Fruit fly (Drosophila melanogaster) whole organism, wandering third instar larva: ENCODE data around the gene CG1575.

Source experiments
- Abd-B ChIP-seq: fragments of >200 bp; optimal IDR thresholded peaks from 2 replicates; lab custom pipeline; 2017; ENCODE audit warnings: missing biosample characterization, missing genetic modification characterization
- CG32264 ChIP-seq: fragments of 200-800 bp; sonication (Bioruptor generic); optimal IDR thresholded peaks from 2 replicates; lab custom pipeline; 2016; ENCODE audit warnings: missing biosample characterization, missing genetic modification characterization
- CG9705 ChIP-seq: fragments of 200-800 bp; sonication (Bioruptor generic); optimal IDR thresholded peaks from 2 replicates; lab custom pipeline; 2018; ENCODE audit warnings: missing biosample characterization, mild to moderate bottlenecking, missing genetic modification characterization
- CrebA ChIP-seq: fragments of 200-800 bp; sonication (Bioruptor generic); optimal IDR thresholded peaks from 2 replicates; lab custom pipeline; 2016; ENCODE audit warnings: missing biosample characterization, mild to moderate bottlenecking, missing genetic modification characterization, borderline replicate concordance
- Dfd ChIP-seq: fragments of >200 bp; optimal IDR thresholded peaks from 2 replicates; lab custom pipeline; 2017; ENCODE audit warnings: missing biosample characterization, missing genetic modification characterization
- Dif ChIP-seq: fragments of 200-275, 200-300 bp; sonication (Bioruptor generic); optimal IDR thresholded peaks from 2 replicates; lab custom pipeline; 2018; ENCODE audit warnings: missing biosample characterization, missing genetic modification characterization; ENCODE audit not compliant: partially characterized antibody
- GATAd ChIP-seq: sonication (Bioruptor generic); optimal IDR thresholded peaks from 2 replicates; lab custom pipeline; 2016; ENCODE audit warnings: missing biosample characterization, missing genetic modification characterization
- HLH106 ChIP-seq: fragments of 200-800 bp; optimal IDR thresholded peaks from 3 replicates; lab custom pipeline; 2019; ENCODE audit warnings: missing biosample characterization, mild to moderate bottlenecking, missing genetic modification characterization, moderate library complexity
- Hnf4 ChIP-seq: fragments of 200-800 bp; sonication (Bioruptor generic); optimal IDR thresholded peaks from 2 replicates; lab custom pipeline; 2016; ENCODE audit warnings: missing biosample characterization, mild to moderate bottlenecking, missing genetic modification characterization
- Hr78 ChIP-seq: fragments of >200 bp; optimal IDR thresholded peaks from 2 replicates; lab custom pipeline; 2017; ENCODE audit warnings: missing biosample characterization, missing genetic modification characterization
- Hr83 ChIP-seq: fragments of 200-300 bp; sonication (Bioruptor generic); optimal IDR thresholded peaks from 2 replicates; lab custom pipeline; 2016; ENCODE audit warnings: missing biosample characterization, mild to moderate bottlenecking, missing genetic modification characterization, moderate library complexity; ENCODE audit not compliant: poor library complexity, severe bottlenecking
- Jra ChIP-seq: sonication (Bioruptor generic); optimal IDR thresholded peaks from 2 replicates; lab custom pipeline; 2016; ENCODE audit warnings: missing biosample characterization, missing genetic modification characterization
- Mio ChIP-seq: sonication (Bioruptor generic); optimal IDR thresholded peaks from 2 replicates; lab custom pipeline; 2016; ENCODE audit warnings: missing biosample characterization, missing genetic modification characterization
- Myc ChIP-seq: fragments of >200 bp; optimal IDR thresholded peaks from 2 replicates; lab custom pipeline; 2017
- N ChIP-seq: fragments of >200 bp; optimal IDR thresholded peaks from 2 replicates; lab custom pipeline; 2018; ENCODE audit warnings: missing biosample characterization, missing external identifiers, missing genetic modification characterization
- OdsH ChIP-seq: fragments of 200-800 bp; sonication (Bioruptor generic); optimal IDR thresholded peaks from 2 replicates; lab custom pipeline; 2016; ENCODE audit warnings: missing biosample characterization, mild to moderate bottlenecking, missing genetic modification characterization
- Rel ChIP-seq, 2 experiments: fragments of 200-800 bp; sonication (Bioruptor generic) in 1 of 2; optimal IDR thresholded peaks; 2 replicates in 1 of 2; 3 replicates in 1 of 2; lab custom pipeline; 2016 to 2019; ENCODE audit warnings: mild to moderate bottlenecking in 2 of 2, missing biosample characterization in 2 of 2, missing genetic modification characterization in 2 of 2, moderate library complexity in 1 of 2
- Sp1 ChIP-seq: fragments of 200-800 bp; sonication (Bioruptor generic); optimal IDR thresholded peaks from 3 replicates; lab custom pipeline; 2019; ENCODE audit warnings: missing biosample characterization, mild to moderate bottlenecking, missing genetic modification characterization, moderate library complexity
- Vsx2 ChIP-seq: fragments of 200-300, 225-300 bp; sonication (Bioruptor generic); optimal IDR thresholded peaks from 2 replicates; lab custom pipeline; 2018; ENCODE audit warnings: missing biosample characterization, missing genetic modification characterization; ENCODE audit not compliant: partially characterized antibody
- br ChIP-seq: fragments of 200-800 bp; sonication (Bioruptor generic); optimal IDR thresholded peaks from 2 replicates; lab custom pipeline; 2016; ENCODE audit warnings: missing biosample characterization, missing genetic modification characterization
- brk ChIP-seq: fragments of 200-800 bp; sonication (Bioruptor generic); optimal IDR thresholded peaks from 2 replicates; lab custom pipeline; 2016; ENCODE audit warnings: missing biosample characterization, mild to moderate bottlenecking, missing genetic modification characterization
- dl ChIP-seq, 2 experiments: fragments of 175-275, 200-275 bp in 1 of 2; fragments of 200-275 bp in 1 of 2; sonication (Bioruptor generic); optimal IDR thresholded peaks; lab custom pipeline; 2018; ENCODE audit warnings: mild to moderate bottlenecking in 2 of 2, missing biosample characterization in 2 of 2, missing genetic modification characterization in 2 of 2, moderate library complexity in 2 of 2; ENCODE audit not compliant: partially characterized antibody in 2 of 2, insufficient read depth in 1 of 2
- dmrt93B ChIP-seq: fragments of 200-800 bp; sonication (Bioruptor generic); optimal IDR thresholded peaks from 2 replicates; lab custom pipeline; 2018; ENCODE audit warnings: missing biosample characterization, mild to moderate bottlenecking, missing genetic modification characterization
- dsf ChIP-seq: sonication (Bioruptor generic); optimal IDR thresholded peaks from 2 replicates; lab custom pipeline; 2016; ENCODE audit warnings: missing biosample characterization, missing genetic modification characterization, borderline replicate concordance
- ey ChIP-seq: fragments of 200-800 bp; sonication (Bioruptor generic); optimal IDR thresholded peaks from 2 replicates; lab custom pipeline; 2016; ENCODE audit warnings: missing biosample characterization, missing genetic modification characterization
- foxo ChIP-seq, 2 experiments: fragments of 200-800 bp; sonication (Bioruptor generic); optimal IDR thresholded peaks; 2 replicates in 1 of 2; 3 replicates in 1 of 2; lab custom pipeline; 2016 to 2017; ENCODE audit warnings: missing biosample characterization in 2 of 2, missing genetic modification characterization in 2 of 2
- fru ChIP-seq: fragments of 200-800 bp; sonication (Bioruptor generic); optimal IDR thresholded peaks from 3 replicates; lab custom pipeline; 2016; ENCODE audit warnings: missing biosample characterization, mild to moderate bottlenecking, missing genetic modification characterization
- h ChIP-seq: fragments of 200-800 bp; sonication (Bioruptor generic); optimal IDR thresholded peaks from 3 replicates; lab custom pipeline; 2016; ENCODE audit warnings: missing biosample characterization, mild to moderate bottlenecking, missing genetic modification characterization
- jim ChIP-seq: fragments of 175-275, 200-325 bp; sonication (Bioruptor generic); optimal IDR thresholded peaks from 2 replicates; lab custom pipeline; 2016; ENCODE audit warnings: missing biosample characterization, mild to moderate bottlenecking, missing genetic modification characterization
- lola ChIP-seq: fragments of >200 bp; optimal IDR thresholded peaks from 2 replicates; lab custom pipeline; 2017; ENCODE audit warnings: missing biosample characterization, missing genetic modification characterization
- pan ChIP-seq: fragments of >200 bp; optimal IDR thresholded peaks from 2 replicates; lab custom pipeline; 2017
- psq ChIP-seq: fragments of 200-800 bp; sonication (Bioruptor generic); optimal IDR thresholded peaks from 3 replicates; lab custom pipeline; 2017; ENCODE audit warnings: missing biosample characterization, mild to moderate bottlenecking, missing genetic modification characterization, moderate library complexity
- rgr ChIP-seq: fragments of 200-800 bp; sonication (Bioruptor generic); optimal IDR thresholded peaks from 3 replicates; lab custom pipeline; 2016; ENCODE audit warnings: missing biosample characterization, mild to moderate bottlenecking, missing genetic modification characterization
- sage ChIP-seq: fragments of 200-800 bp; sonication (Bioruptor generic); optimal IDR thresholded peaks from 2 replicates; lab custom pipeline; 2016; ENCODE audit warnings: missing biosample characterization, mild to moderate bottlenecking, missing genetic modification characterization
- sv ChIP-seq: fragments of 200-800 bp; sonication (Bioruptor generic); optimal IDR thresholded peaks from 3 replicates; lab custom pipeline; 2016; ENCODE audit warnings: missing biosample characterization, missing genetic modification characterization
- tai ChIP-seq: sonication (Bioruptor generic); optimal IDR thresholded peaks from 2 replicates; lab custom pipeline; 2016; ENCODE audit warnings: missing biosample characterization, missing genetic modification characterization
- usp ChIP-seq: fragments of >200 bp; optimal IDR thresholded peaks from 2 replicates; lab custom pipeline; 2017; ENCODE audit warnings: missing biosample characterization, missing genetic modification characterization
- woc ChIP-seq: sonication (Bioruptor generic); optimal IDR thresholded peaks from 2 replicates; lab custom pipeline; 2016; ENCODE audit warnings: missing biosample characterization, mild to moderate bottlenecking, missing genetic modification characterization

The CG1575 gene

DNA sequence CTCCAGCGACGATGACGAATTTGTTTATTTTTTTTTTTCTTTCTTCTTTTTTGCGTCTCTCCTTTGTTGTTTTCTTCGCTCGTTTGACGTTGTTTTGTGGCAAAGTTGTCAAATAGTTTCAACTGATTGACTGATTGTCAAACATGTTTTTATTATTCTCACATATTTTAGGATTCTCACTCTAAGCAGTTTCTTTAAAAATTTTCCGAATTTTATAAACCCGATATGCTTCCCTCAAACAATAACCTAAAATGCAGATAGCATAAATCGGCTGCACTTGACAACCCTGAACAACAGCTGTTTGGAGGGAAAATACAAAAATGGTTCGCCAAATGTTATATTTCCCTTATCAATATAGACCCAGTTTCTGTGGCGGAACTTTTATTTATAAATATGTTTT lies 26.7 kb downstream of the CG1575 start, which contains the start of gene CG17982:
TSS of gene CG17982 (minus strand) at position 299 of the 400 bp plus-strand sequence.
- TF ChIP-seq CG9705 (GFP tag; lab: Kevin White, UChicago) (peak; percentile 88), jim (no peak), CrebA (GFP tag; lab: Kevin White, UChicago) (no peak), dl (GFP tag; optimal IDR thresholded peaks at IDR 0.05; lab: Kevin White, UChicago; ENCODE audit: insufficient read depth in 1 of 2, partially characterized antibody in 2 of 2) (no peak), dmrt93B (GFP tag; lab: Kevin White, UChicago) (no peak), Hnf4 (GFP tag; lab: Kevin White, UChicago) (no peak), Myc (no peak), sage (GFP tag; lab: Kevin White, UChicago) (peak; percentile 81), OdsH (GFP tag; lab: Kevin White, UChicago) (peak; percentile 89), GATAd (GFP tag; lab: Kevin White, UChicago) (peak; percentile 85), CG32264 (GFP tag; lab: Kevin White, UChicago) (peak; percentile 83), N (GFP tag; lab: Kevin White, UChicago) (no peak), dsf (GFP tag; lab: Kevin White, UChicago) (peak; percentile 81), woc (GFP tag; lab: Kevin White, UChicago) (peak; percentile 86), pan (lab: Kevin White, UChicago) (no peak), lola (GFP tag; lab: Kevin White, UChicago) (no peak), Sp1 (peak; percentile 92), h (GFP tag; lab: Kevin White, UChicago) (peak; percentile 94), Dfd (GFP tag; lab: Kevin White, UChicago) (no peak), Jra (GFP tag; lab: Kevin White, UChicago) (peak; percentile 93), Mio (GFP tag; lab: Kevin White, UChicago) (peak; percentile 42), usp (GFP tag; lab: Kevin White, UChicago) (no peak), ey (peak; percentile 93), foxo (GFP tag; optimal IDR thresholded peaks at IDR 0.05; lab: Kevin White, UChicago) (peak; percentile 81 to 95), tai (no peak), Dif (GFP tag; lab: Kevin White, UChicago) (no peak), Hr78 (GFP tag; lab: Kevin White, UChicago) (no peak), Rel (GFP tag; optimal IDR thresholded peaks at IDR 0.05; lab: Kevin White, UChicago) (peak; percentile 73), Rel (tag; optimal IDR thresholded peaks at IDR 0.05; lab: Kevin White, UChicago) (peak; percentile 99), HLH106 (peak; percentile 92), fru (GFP tag; lab: Kevin White, UChicago) (peak; percentile 93), Hr83 (GFP tag; lab: Kevin White, UChicago) (peak; percentile 91), brk (GFP tag; lab: Kevin White, UChicago) (no peak), psq (GFP tag; lab: Kevin White, UChicago) (peak; percentile 98), Abd-B (GFP tag; lab: Kevin White, UChicago) (no peak), br (GFP tag; lab: Kevin White, UChicago) (peak; percentile 94), Vsx2 (GFP tag; lab: Kevin White, UChicago) (no peak), sv (peak; percentile 17), rgr (GFP tag; lab: Kevin White, UChicago) (peak; percentile 95)

DNA sequence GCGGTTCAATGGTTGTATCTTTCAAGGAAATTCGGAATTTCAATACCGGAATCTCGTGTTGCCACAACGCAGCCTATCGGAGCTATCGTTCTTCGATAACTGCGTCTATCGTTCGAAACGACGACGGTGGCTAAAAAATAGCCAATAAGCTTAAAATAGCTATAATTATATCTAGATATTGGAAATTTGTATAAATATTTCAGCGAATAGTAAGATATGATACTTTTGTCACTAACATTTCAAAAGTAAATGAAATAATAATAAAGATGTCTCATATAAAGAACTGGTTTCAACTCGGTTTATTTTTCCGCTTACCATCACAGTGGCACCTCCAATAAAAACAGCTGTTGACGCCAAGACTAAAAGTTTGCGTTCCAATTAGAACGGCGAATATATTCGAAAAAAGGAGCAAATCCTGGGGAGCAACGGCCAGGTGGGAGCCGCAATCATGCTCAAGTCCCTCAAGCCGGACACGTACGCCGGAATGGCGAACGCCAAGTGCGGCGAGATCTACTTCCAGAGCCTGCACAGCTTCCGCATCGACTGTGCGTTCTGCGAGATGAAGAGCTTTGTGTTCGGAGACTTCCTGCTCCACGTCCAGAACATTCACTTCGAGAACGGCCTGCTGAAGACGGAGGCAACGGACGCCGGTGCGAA lies 28.8 kb downstream of the CG1575 start, which contains the start of the genes alpha-PheRS and CG2129:
TSS of gene alpha-PheRS (minus strand) at position 102 of the 657 bp plus-strand sequence.
TSS of gene CG2129 (plus strand) at position 339 of the 657 bp plus-strand sequence.
- TF ChIP-seq h (GFP tag; lab: Kevin White, UChicago): peak; percentile 41
- TF ChIP-seq psq (GFP tag; lab: Kevin White, UChicago): peak; percentile 31
- TF ChIP-seq sage (GFP tag; lab: Kevin White, UChicago): no peak
- TF ChIP-seq rgr (GFP tag; lab: Kevin White, UChicago): no peak
- peak; percentile 77 for TF ChIP-seq woc (GFP tag; lab: Kevin White, UChicago)
- TF ChIP-seq Hnf4 (GFP tag; lab: Kevin White, UChicago): no peak
- peak; percentile 65 for TF ChIP-seq HLH106
- no peak for TF ChIP-seq Rel (GFP tag; optimal IDR thresholded peaks at IDR 0.05; lab: Kevin White, UChicago)
- TF ChIP-seq Rel (tag; optimal IDR thresholded peaks at IDR 0.05; lab: Kevin White, UChicago): peak; percentile 52
- TF ChIP-seq Sp1: peak; percentile 45
- no peak for TF ChIP-seq Abd-B (GFP tag; lab: Kevin White, UChicago)
- no peak for TF ChIP-seq dmrt93B (GFP tag; lab: Kevin White, UChicago)
- TF ChIP-seq sv: no peak
- peak; percentile 6 for TF ChIP-seq ey
- TF ChIP-seq Myc: peak; percentile 92
- TF ChIP-seq N (GFP tag; lab: Kevin White, UChicago): no peak
